Fruit fly (Drosophila melanogaster): Measurements from ENCODE around the gene CG31676.

- TF ChIP-seq tj (GFP tag; optimal IDR thresholded peaks at IDR 0.05) (peak; percentile 13), ovo (GFP tag; optimal IDR thresholded peaks at IDR 0.05) (peak; percentile 33), CG14711 (tag; optimal IDR thresholded peaks at IDR 0.05) (peak; percentile 19), Clk (GFP tag; optimal IDR thresholded peaks at IDR 0.05) (no peak)
Observed at dm6 chr2L:20793881-20794280, 46.7 kb upstream of the CG31676 start.
